Fruit fly (Drosophila melanogaster) whole organism: ENCODE measurements around the gene CG34348.

Experiments used
- CG8478 ChIP-seq: fragments of >200 bp; optimal IDR thresholded peaks from 2 replicates; lab custom pipeline; 2018; ENCODE audit warnings: inconsistent platforms
- EcR ChIP-seq, 2 experiments: fragments of >200 bp; optimal IDR thresholded peaks; 2 replicates each; lab custom pipeline; 2017; ENCODE audit warnings: missing biosample characterization in 2 of 2, missing genetic modification characterization in 2 of 2, missing genetic modification reagents in 2 of 2
- psq ChIP-seq: fragments of >200 bp; optimal IDR thresholded peaks from 2 replicates; lab custom pipeline; 2017
- usp ChIP-seq: fragments of >200 bp; optimal IDR thresholded peaks from 2 replicates; lab custom pipeline; 2017; ENCODE audit warnings: missing biosample characterization, missing genetic modification characterization, mixed read lengths

- TF ChIP-seq CG8478 (lab: Kevin White, UChicago) (no peak), psq (lab: Kevin White, UChicago) (no peak), EcR (GFP tag; optimal IDR thresholded peaks at IDR 0.05; lab: Kevin White, UChicago) (no peak), usp (no peak)
These were observed 17.0 kb downstream of the CG34348 start for dm6 chrX:11356648-11357047.
